Worm (Caenorhabditis elegans): Measurements from ENCODE around the gene C44C1.1.

Gene C44C1.1

ce11 chrX:975236-975535, 5.4 kb upstream of the C44C1.1 start:
- TF ChIP-seq hmg-11 (tag; optimal IDR thresholded peaks at IDR 0.05) (no peak), nhr-43 (tag; optimal IDR thresholded peaks at IDR 0.05; ENCODE audit: poor library complexity, severe bottlenecking) (no peak), nhr-67 (tag; optimal IDR thresholded peaks at IDR 0.05) (no peak), ztf-11 (tag; optimal IDR thresholded peaks at IDR 0.05) (no peak), unc-62 (GFP tag; optimal IDR thresholded peaks at IDR 0.05) (no peak), aly-2 (tag; optimal IDR thresholded peaks at IDR 0.05) (no peak), nhr-12 (tag; optimal IDR thresholded peaks at IDR 0.05) (no peak), egl-5 (tag; optimal IDR thresholded peaks at IDR 0.05) (no peak), pqm-1 (tag; optimal IDR thresholded peaks at IDR 0.05) (no peak)

DNA sequence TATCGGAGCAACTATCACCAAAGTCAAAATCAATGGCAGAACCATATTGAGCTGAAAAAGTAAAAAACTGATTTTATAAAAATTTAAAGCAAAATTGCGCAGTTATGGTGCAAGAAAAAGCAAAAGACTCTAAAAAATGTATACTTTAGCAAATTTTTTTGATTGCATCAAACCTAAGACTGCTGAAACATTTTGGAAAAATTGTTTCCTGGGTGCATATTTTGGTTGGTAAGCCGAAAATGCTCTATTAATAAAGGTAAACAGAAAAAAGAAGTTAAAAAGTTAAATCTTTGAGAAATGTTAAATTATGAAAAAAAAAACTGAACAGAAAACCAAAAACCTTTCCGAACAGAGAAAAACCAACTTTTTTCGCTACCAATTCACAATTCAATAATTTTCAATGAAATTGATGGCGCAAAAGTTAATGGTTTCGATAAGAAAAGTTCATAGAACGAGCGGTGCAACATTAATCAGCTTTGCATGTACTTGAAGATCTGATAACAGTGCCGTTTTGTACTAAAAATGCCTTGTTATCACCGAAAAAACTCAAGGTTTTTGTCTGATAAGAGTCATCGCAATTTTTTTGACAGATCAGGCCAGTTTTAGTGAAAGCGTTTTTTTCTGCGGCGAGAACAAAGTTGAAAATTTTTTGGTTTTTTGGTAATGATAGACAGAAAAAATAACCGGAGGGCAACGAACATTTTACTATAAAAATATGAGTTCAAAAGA, 2.5 kb upstream of the C44C1.1 start, which contains the start of gene abhd-3.2:
Gene abhd-3.2 (minus strand): TSS at position 51 of the 729 bp plus-strand sequence.
- TF ChIP-seq nhr-11 (tag; optimal IDR thresholded peaks at IDR 0.05) (no peak), jun-1 (tag; optimal IDR thresholded peaks at IDR 0.05) (peak; percentile 84), pqm-1 (tag; optimal IDR thresholded peaks at IDR 0.05) (peak; percentile 100), aly-2 (tag; optimal IDR thresholded peaks at IDR 0.05) (no peak), fos-1 (tag; optimal IDR thresholded peaks at IDR 0.05) (peak; percentile 70), lsy-12 (tag; optimal IDR thresholded peaks at IDR 0.05) (no peak), pha-4 (tag; optimal IDR thresholded peaks at IDR 0.05) (peak; percentile 73), hmg-11 (tag; optimal IDR thresholded peaks at IDR 0.05) (no peak), nhr-25 (tag; optimal IDR thresholded peaks at IDR 0.05) (no peak), elt-3 (tag; optimal IDR thresholded peaks at IDR 0.05) (peak in 2 of 3 experiments; percentile 59 to 77), elt-2 (tag; optimal IDR thresholded peaks at IDR 0.05) (peak; percentile 100), ceh-28 (tag; optimal IDR thresholded peaks at IDR 0.05) (peak; percentile 15), nfya-1 (tag; optimal IDR thresholded peaks at IDR 0.05; ENCODE audit: insufficient read depth) (peak; percentile 10), daf-12 (tag; optimal IDR thresholded peaks at IDR 0.05) (no peak)

DNA sequence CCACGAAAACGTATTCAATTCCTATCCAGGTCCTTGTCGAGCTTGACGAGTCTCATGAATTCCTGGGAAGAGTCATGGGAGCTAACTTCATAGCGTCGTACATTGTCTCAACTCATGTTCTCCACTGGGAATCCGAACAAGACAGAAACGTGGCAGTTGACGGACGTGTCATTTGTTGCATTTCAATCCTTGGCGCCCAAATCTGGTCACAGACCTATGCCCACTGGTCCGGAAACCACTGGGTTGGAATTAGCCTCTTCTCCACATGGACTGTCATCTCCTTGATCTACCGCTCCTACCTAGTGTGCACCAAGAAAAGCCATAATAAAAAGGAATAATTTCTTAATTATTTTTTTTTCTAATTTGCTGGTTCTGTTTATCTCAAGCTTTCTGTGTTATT, 2.0 kb downstream of the C44C1.1 start:
- TF ChIP-seq nhr-12 (tag; optimal IDR thresholded peaks at IDR 0.05) (no peak), tbx-2 (tag; optimal IDR thresholded peaks at IDR 0.05) (no peak)

ce11 chrX:986463-986862, 5.9 kb downstream of the C44C1.1 start:
- TF ChIP-seq snpc-4 (tag; optimal IDR thresholded peaks at IDR 0.05) (peak; percentile 74), lin-39 (tag; optimal IDR thresholded peaks at IDR 0.05) (no peak)

DNA sequence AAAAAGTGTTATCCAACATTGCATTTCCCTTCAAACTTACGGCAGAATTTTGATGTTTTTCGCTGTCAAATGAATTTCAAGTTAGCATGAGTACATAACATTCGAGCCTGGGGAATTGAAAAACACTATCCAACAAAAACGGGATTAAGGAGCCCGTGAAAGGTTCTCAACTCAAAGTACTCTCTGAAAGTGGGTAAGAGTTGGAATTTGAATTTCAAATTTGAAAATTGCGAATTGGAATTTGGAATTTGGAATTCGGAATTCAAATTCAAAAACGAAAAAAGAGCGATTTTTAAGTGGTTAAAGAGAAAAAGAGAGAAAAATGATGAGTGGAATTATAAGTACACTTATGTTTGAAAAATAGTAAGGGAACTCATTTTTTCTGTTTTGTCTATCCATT, 10.7 kb downstream of the C44C1.1 start, which contains the start of the genes C09E10.3 and dgk-1:
Gene C09E10.3 (minus strand): TSS at position 101 of the 400 bp plus-strand sequence.
Gene dgk-1 (minus strand): TSS at position 183 of the 400 bp plus-strand sequence.
- no peak for TF ChIP-seq ama-1 (optimal IDR thresholded peaks at IDR 0.05)
- no peak for TF ChIP-seq egl-27 (tag; optimal IDR thresholded peaks at IDR 0.05)
- no peak for TF ChIP-seq jun-1 (tag; optimal IDR thresholded peaks at IDR 0.05)
- TF ChIP-seq elt-2 (tag; optimal IDR thresholded peaks at IDR 0.05): no peak
- TF ChIP-seq fkh-2 (tag; optimal IDR thresholded peaks at IDR 0.05): no peak
- no peak for TF ChIP-seq nhr-23 (tag; optimal IDR thresholded peaks at IDR 0.05)
- TF ChIP-seq pha-4 (tag; optimal IDR thresholded peaks at IDR 0.05): no peak
- no peak for TF ChIP-seq skn-1 (tag; optimal IDR thresholded peaks at IDR 0.05)
- no peak for TF ChIP-seq lsy-12 (tag; optimal IDR thresholded peaks at IDR 0.05)
- TF ChIP-seq aly-2 (tag; optimal IDR thresholded peaks at IDR 0.05): no peak
- no peak for TF ChIP-seq pqm-1 (tag; optimal IDR thresholded peaks at IDR 0.05)
- no peak for TF ChIP-seq sea-2 (GFP tag; optimal IDR thresholded peaks at IDR 0.05)
- TF ChIP-seq nhr-25 (tag; optimal IDR thresholded peaks at IDR 0.05): no peak
- no peak for TF ChIP-seq nhr-28 (tag; optimal IDR thresholded peaks at IDR 0.05)
- no peak for TF ChIP-seq nhr-43 (tag; optimal IDR thresholded peaks at IDR 0.05; ENCODE audit: poor library complexity, severe bottlenecking)
